Worm (Caenorhabditis elegans) whole organism, young adult: ENCODE measurements around the gene srr-8.
"Not testable (repeated sequence)": the region's sequence is repeated elsewhere in the genome, so short reads cannot be mapped to it uniquely, and the experiment has no call there.

Source experiments
- Y53G8AR.9 ChIP-seq: fragments of 200-800 bp; sonication (Bioruptor generic); conservative IDR thresholded peaks from 2 replicates; pipeline ENCODE4 v1.3.6; 2022; ENCODE audit warnings: missing genetic modification reagents, missing genetic modification characterization, missing compliant biosample characterization
- ama-1 ChIP-seq, 3 experiments: fragments of 150-350 bp in 1 of 3; sonication (generic microtip) in 2 of 3; optimal IDR thresholded peaks; 2 replicates each; lab custom pipeline; 2014 to 2018; ENCODE audit warnings: missing biosample characterization in 2 of 3, missing genetic modification characterization in 2 of 3, missing genetic modification reagents in 2 of 3
- aptf-2 ChIP-seq: fragments of 200-800 bp; sonication (Bioruptor generic); conservative IDR thresholded peaks from 2 replicates; pipeline ENCODE4 v1.3.6; 2022; ENCODE audit warnings: missing genetic modification reagents, missing genetic modification characterization, missing compliant biosample characterization
- attf-3 ChIP-seq: fragments of 200-800 bp; sonication (Bioruptor generic); conservative IDR thresholded peaks from 2 replicates; pipeline ENCODE4 v1.3.6; 2022; ENCODE audit warnings: missing genetic modification reagents, missing genetic modification characterization, missing compliant biosample characterization
- ets-4 ChIP-seq: fragments of 200-800 bp; sonication (Bioruptor generic); optimal IDR thresholded peaks from 2 replicates; lab custom pipeline; 2018; ENCODE audit warnings: mild to moderate bottlenecking, missing genetic modification characterization, missing compliant biosample characterization
- him-1 ChIP-seq: sonication (generic microtip); optimal IDR thresholded peaks from 2 replicates; lab custom pipeline; 2016; ENCODE audit warnings: missing genotype, missing genetic modification reagents, missing genetic modification characterization, missing compliant biosample characterization
- hmg-1.2 ChIP-seq: fragments of 200-800 bp; sonication (Bioruptor generic); IDR thresholded peaks from 2 replicates; pipeline ENCODE4 v1.3.6; 2022; ENCODE audit warnings: missing genetic modification reagents, missing genetic modification characterization, missing compliant biosample characterization
- let-526 ChIP-seq: fragments of 200-800 bp; sonication (Bioruptor generic); IDR thresholded peaks from 2 replicates; pipeline ENCODE4 v1.3.6; 2022; ENCODE audit warnings: missing genetic modification reagents, missing genetic modification characterization, missing compliant biosample characterization
- madf-3 ChIP-seq: fragments of 200-800 bp; sonication (Bioruptor generic); IDR thresholded peaks from 2 replicates; pipeline ENCODE4 v1.3.6; 2022; ENCODE audit warnings: missing genetic modification reagents, missing genetic modification characterization, missing compliant biosample characterization
- mxl-1 ChIP-seq: sonication (generic microtip); optimal IDR thresholded peaks from 2 replicates; lab custom pipeline; 2016; ENCODE audit warnings: missing genetic modification characterization, missing compliant biosample characterization
- snpc-1.3 ChIP-seq: sonication (generic microtip); optimal IDR thresholded peaks from 2 replicates; lab custom pipeline; 2017; ENCODE audit warnings: missing genetic modification characterization, mild to moderate bottlenecking, missing compliant biosample characterization, antibody characterized with exemption, moderate library complexity, missing genotype, missing genetic modification reagents; ENCODE audit not compliant: insufficient read depth
- tbx-9 ChIP-seq: sonication (generic microtip); optimal IDR thresholded peaks from 2 replicates; lab custom pipeline; 2016; ENCODE audit warnings: borderline replicate concordance, missing genetic modification characterization, inconsistent platforms, missing compliant biosample characterization
- unc-62 ChIP-seq: fragments of 150-350 bp; optimal IDR thresholded peaks from 2 replicates; lab custom pipeline; 2014; ENCODE audit warnings: missing biosample characterization, missing genetic modification reagents, missing genetic modification characterization
- ztf-22 ChIP-seq: fragments of 200-800 bp; sonication (Bioruptor generic); optimal IDR thresholded peaks from 2 replicates; lab custom pipeline; 2018; ENCODE audit warnings: mild to moderate bottlenecking, missing genetic modification characterization, moderate library complexity, missing compliant biosample characterization

- TF ChIP-seq aptf-2 (GFP tag; lab: Robert Waterston, UW) (peak; percentile 76), hmg-1.2 (peak; percentile 96), let-526 (peak; percentile 82), attf-3 (peak; percentile 68), Y53G8AR.9 (GFP tag; lab: Robert Waterston, UW) (peak; percentile 77)
- not testable (repeated sequence) for TF ChIP-seq snpc-1.3 (tag; lab: Kevin White, UChicago); unc-62 (GFP tag; lab: Kevin White, UChicago); ets-4; tbx-9 (tag; lab: Kevin White, UChicago); ama-1 (optimal IDR thresholded peaks at IDR 0.05; lab: Kevin White, UChicago); ama-1 (GFP tag; optimal IDR thresholded peaks at IDR 0.05; lab: Kevin White, UChicago); him-1 (tag; lab: Kevin White, UChicago); madf-3 (GFP tag; lab: Robert Waterston, UW); ztf-22; mxl-1
Measured at ce11 chrV:5047230-5047629, 45.7 kb downstream of the srr-8 start.
